Fruit fly (Drosophila melanogaster) whole organism, prepupa: ENCODE results near the gene IscU.

ENCODE experiments used
- CG16779 ChIP-seq: fragments of 200-800 bp; sonication (Bioruptor generic); optimal IDR thresholded peaks from 3 replicates; lab custom pipeline; 2017; ENCODE audit warnings: missing biosample characterization, mild to moderate bottlenecking, missing genetic modification characterization
- CG6792 ChIP-seq: fragments of 200-800 bp; sonication (Bioruptor generic); optimal IDR thresholded peaks from 3 replicates; lab custom pipeline; 2016; ENCODE audit warnings: missing biosample characterization, missing genetic modification characterization
- CG6854 ChIP-seq: fragments of 200-800 bp; sonication (Bioruptor generic); optimal IDR thresholded peaks from 2 replicates; lab custom pipeline; 2017; ENCODE audit warnings: missing biosample characterization, mild to moderate bottlenecking, missing genetic modification characterization
- Ets21C ChIP-seq: fragments of 200-800 bp; sonication (Bioruptor generic); optimal IDR thresholded peaks from 3 replicates; lab custom pipeline; 2016; ENCODE audit warnings: missing biosample characterization, missing genetic modification characterization
- Hr39 ChIP-seq: fragments of 200-800 bp; sonication (Bioruptor generic); optimal IDR thresholded peaks from 2 replicates; lab custom pipeline; 2016; ENCODE audit warnings: missing biosample characterization, missing genetic modification characterization
- Met ChIP-seq: fragments of 200-800 bp; sonication (Bioruptor generic); optimal IDR thresholded peaks from 3 replicates; lab custom pipeline; 2016; ENCODE audit warnings: missing biosample characterization, missing genetic modification characterization
- acj6 ChIP-seq: fragments of 200-800 bp; sonication (Bioruptor generic); optimal IDR thresholded peaks from 3 replicates; lab custom pipeline; 2016; ENCODE audit warnings: missing biosample characterization, missing genetic modification characterization
- eg ChIP-seq: fragments of 200-800 bp; sonication (Bioruptor generic); IDR thresholded peaks from 3 replicates; pipeline ENCODE4 v1.3.6; 2022; ENCODE audit warnings: missing biosample characterization, missing genetic modification characterization
- esn ChIP-seq: fragments of 200-800 bp; sonication (Bioruptor generic); optimal IDR thresholded peaks from 2 replicates; lab custom pipeline; 2016; ENCODE audit warnings: missing biosample characterization, mild to moderate bottlenecking, missing genetic modification characterization, moderate library complexity
- fkh ChIP-seq: fragments of 200-800 bp; sonication (Bioruptor generic); optimal IDR thresholded peaks from 3 replicates; lab custom pipeline; 2017; ENCODE audit warnings: missing biosample characterization, mild to moderate bottlenecking, missing genetic modification characterization, moderate library complexity
- pdm3 ChIP-seq: fragments of 200-800 bp; sonication (Bioruptor generic); optimal IDR thresholded peaks from 3 replicates; lab custom pipeline; 2016; ENCODE audit warnings: missing biosample characterization, missing genetic modification characterization
- spab ChIP-seq: fragments of 200-800 bp; sonication (Bioruptor generic); optimal IDR thresholded peaks from 2 replicates; lab custom pipeline; 2017; ENCODE audit warnings: missing biosample characterization, mild to moderate bottlenecking, missing genetic modification characterization, missing genetic modification reagents
- topi ChIP-seq: fragments of 200-800 bp; sonication (Bioruptor generic); optimal IDR thresholded peaks from 3 replicates; lab custom pipeline; 2016; ENCODE audit warnings: missing biosample characterization, missing genetic modification characterization
- vri ChIP-seq: fragments of 200-800 bp; sonication (Bioruptor generic); optimal IDR thresholded peaks from 3 replicates; lab custom pipeline; 2016; ENCODE audit warnings: missing biosample characterization, mild to moderate bottlenecking, missing genetic modification characterization

dm6 chr3R:8853197-8853596 lies 29.2 kb upstream of the IscU start:
- TF ChIP-seq esn (GFP tag; lab: Kevin White, UChicago) (peak; percentile 68), topi (GFP tag; lab: Kevin White, UChicago) (peak; percentile 44), spab (GFP tag; lab: Kevin White, UChicago) (no peak), acj6 (GFP tag; lab: Kevin White, UChicago) (peak; percentile 5), Met (GFP tag; lab: Kevin White, UChicago) (peak; percentile 63), Hr39 (GFP tag; lab: Kevin White, UChicago) (peak; percentile 54), eg (GFP tag; lab: Robert Waterston, UW) (peak; percentile 64; the same call in 2 of the 3 replicates), pdm3 (GFP tag; lab: Kevin White, UChicago) (peak; percentile 20), fkh (GFP tag; lab: Kevin White, UChicago) (no peak), Ets21C (GFP tag; lab: Kevin White, UChicago) (peak; percentile 10), CG6854 (GFP tag; lab: Kevin White, UChicago) (no peak), CG6792 (GFP tag; lab: Kevin White, UChicago) (peak; percentile 37), CG16779 (tag; lab: Kevin White, UChicago) (no peak), vri (GFP tag; lab: Kevin White, UChicago) (peak; percentile 28)
